Worm (Caenorhabditis elegans) whole organism, late embryonic: ENCODE data around the gene R10E8.1.

Experiments
- ama-1 ChIP-seq: fragments of 150-350 bp; optimal IDR thresholded peaks from 2 replicates; lab custom pipeline; 2014
- ceh-9 ChIP-seq: sonication (generic microtip); optimal IDR thresholded peaks from 2 replicates; lab custom pipeline; 2016; ENCODE audit warnings: mild to moderate bottlenecking, missing genetic modification characterization, inconsistent platforms, missing compliant biosample characterization
- elt-2 ChIP-seq: sonication (generic microtip); optimal IDR thresholded peaks from 2 replicates; lab custom pipeline; 2016; ENCODE audit warnings: missing genetic modification reagents, missing genetic modification characterization, missing compliant biosample characterization
- ttx-3 ChIP-seq: sonication (generic microtip); optimal IDR thresholded peaks from 2 replicates; lab custom pipeline; 2016; ENCODE audit warnings: missing genetic modification reagents, missing genetic modification characterization, missing compliant biosample characterization

ce11 chrV:18195006-18195405, 57.2 kb downstream of the R10E8.1 start, which contains the start of gene F16H6.3:
- TF ChIP-seq ceh-9 (tag; lab: Kevin White, UChicago) = no peak
- no peak for TF ChIP-seq ama-1
- TF ChIP-seq ttx-3 (tag; lab: Kevin White, UChicago) = no peak
- no peak for TF ChIP-seq elt-2 (tag; lab: Kevin White, UChicago)
